Fruit fly (Drosophila melanogaster) whole organism, embryonic: ENCODE results near the gene Sap30.

Source experiments
- Aef1 ChIP-seq: fragments of 200-800 bp; sonication (Bioruptor generic); IDR thresholded peaks from 3 replicates; pipeline ENCODE4 v1.3.6; 2022; ENCODE audit warnings: missing biosample characterization, missing genetic modification characterization
- CG11093 ChIP-seq: fragments of 200-800 bp; sonication (Bioruptor generic); IDR thresholded peaks from 3 replicates; pipeline ENCODE4 v1.3.6; 2022; ENCODE audit warnings: missing biosample characterization, missing genetic modification characterization
- CG11723 ChIP-seq: fragments of 200-800 bp; sonication (Bioruptor generic); optimal IDR thresholded peaks from 2 replicates; lab custom pipeline; 2017; ENCODE audit warnings: missing biosample characterization, mild to moderate bottlenecking, missing genetic modification characterization
- CG12236 ChIP-seq: fragments of 200-800 bp; sonication (Bioruptor generic); optimal IDR thresholded peaks from 2 replicates; lab custom pipeline; 2016; ENCODE audit warnings: missing biosample characterization, missing genetic modification characterization
- CG13296 ChIP-seq: fragments of 200-800 bp; sonication (Bioruptor generic); optimal IDR thresholded peaks from 3 replicates; lab custom pipeline; 2018; ENCODE audit warnings: missing biosample characterization, mild to moderate bottlenecking, missing genetic modification characterization
- CG15073 ChIP-seq: fragments of 200-800 bp; sonication (Bioruptor generic); optimal IDR thresholded peaks from 2 replicates; lab custom pipeline; 2016; ENCODE audit warnings: missing biosample characterization, missing genetic modification characterization
- CG1832 ChIP-seq: fragments of 200-800 bp; sonication (Bioruptor generic); optimal IDR thresholded peaks from 2 replicates; lab custom pipeline; 2017; ENCODE audit warnings: missing biosample characterization, mild to moderate bottlenecking, missing genetic modification characterization, inconsistent platforms
- CG18764 ChIP-seq: fragments of 200-800 bp; sonication (Bioruptor generic); optimal IDR thresholded peaks from 3 replicates; lab custom pipeline; 2016; ENCODE audit warnings: missing biosample characterization, missing genetic modification characterization
- CG2199 ChIP-seq: fragments of 200-800 bp; sonication (Bioruptor generic); IDR thresholded peaks from 3 replicates; pipeline ENCODE4 v1.3.6; 2022; ENCODE audit warnings: missing biosample characterization, missing genetic modification characterization
- CG2678 ChIP-seq: fragments of 200-800 bp; sonication (Bioruptor generic); optimal IDR thresholded peaks from 3 replicates; lab custom pipeline; 2019; ENCODE audit warnings: missing biosample characterization, mild to moderate bottlenecking, missing genetic modification characterization, moderate library complexity
- CG32767 ChIP-seq: fragments of 200-800 bp; sonication (Bioruptor generic); IDR thresholded peaks from 2 replicates; pipeline ENCODE4 v1.3.6; 2022; ENCODE audit warnings: missing biosample characterization, missing genetic modification characterization
- CG34376 ChIP-seq: fragments of 200-800 bp; sonication (Bioruptor generic); optimal IDR thresholded peaks from 2 replicates; lab custom pipeline; 2018; ENCODE audit warnings: missing biosample characterization, mild to moderate bottlenecking, missing genetic modification characterization
- CG8089 ChIP-seq: fragments of 200-800 bp; sonication (Bioruptor generic); optimal IDR thresholded peaks from 3 replicates; lab custom pipeline; 2016; ENCODE audit warnings: missing biosample characterization, missing genetic modification characterization
- CG8290 ChIP-seq, 3 experiments: fragments of 200-800 bp; sonication (Bioruptor generic); optimal IDR thresholded peaks; 2 replicates each; lab custom pipeline; 2016 to 2019; ENCODE audit warnings: missing biosample characterization in 3 of 3, missing genetic modification characterization in 3 of 3, mild to moderate bottlenecking in 2 of 3, moderate library complexity in 1 of 3
- CG9437 ChIP-seq: fragments of 200-800 bp; sonication (Bioruptor generic); optimal IDR thresholded peaks from 2 replicates; lab custom pipeline; 2018; ENCODE audit warnings: missing biosample characterization, mild to moderate bottlenecking, missing genetic modification characterization
- CG9932 ChIP-seq: fragments of 200-800 bp; sonication (Bioruptor generic); IDR thresholded peaks from 2 replicates; pipeline ENCODE4 v1.3.6; 2022; ENCODE audit warnings: missing biosample characterization, missing genetic modification characterization
- Dek ChIP-seq: fragments of 200-800 bp; sonication (Bioruptor generic); optimal IDR thresholded peaks from 3 replicates; lab custom pipeline; 2019; ENCODE audit warnings: missing biosample characterization, mild to moderate bottlenecking, missing genetic modification characterization, moderate library complexity
- HLH3B ChIP-seq: fragments of 200-800 bp; sonication (Bioruptor generic); IDR thresholded peaks from 2 replicates; pipeline ENCODE4 v1.3.6; 2022; ENCODE audit warnings: missing biosample characterization, missing genetic modification characterization
- Hand ChIP-seq: fragments of 200-800 bp; sonication (Bioruptor generic); optimal IDR thresholded peaks from 2 replicates; lab custom pipeline; 2017; ENCODE audit warnings: mild to moderate bottlenecking, missing biosample characterization, missing genetic modification reagents, missing genetic modification characterization
- Lpt ChIP-seq: fragments of >200 bp; optimal IDR thresholded peaks from 2 replicates; lab custom pipeline; 2018; ENCODE audit warnings: missing biosample characterization, missing genetic modification characterization
- Nf-YC ChIP-seq: fragments of 200-800 bp; optimal IDR thresholded peaks from 3 replicates; lab custom pipeline; 2019; ENCODE audit warnings: missing biosample characterization, mild to moderate bottlenecking, missing genetic modification characterization, moderate library complexity
- Side ChIP-seq: fragments of 200-800 bp; sonication (Bioruptor generic); optimal IDR thresholded peaks from 2 replicates; lab custom pipeline; 2016; ENCODE audit warnings: missing biosample characterization, missing genetic modification characterization
- Vsx1 ChIP-seq: fragments of 200-800 bp; sonication (Bioruptor generic); optimal IDR thresholded peaks from 2 replicates; lab custom pipeline; 2017; ENCODE audit warnings: missing biosample characterization, mild to moderate bottlenecking, missing genetic modification characterization, missing genetic modification reagents
- ac ChIP-seq: fragments of 200-800 bp; sonication (Bioruptor generic); optimal IDR thresholded peaks from 3 replicates; lab custom pipeline; 2017; ENCODE audit warnings: missing biosample characterization, mild to moderate bottlenecking, missing genetic modification characterization
- bbx ChIP-seq: fragments of 200-800 bp; sonication (Bioruptor generic); IDR thresholded peaks from 2 replicates; pipeline ENCODE4 v1.3.6; 2022; ENCODE audit warnings: missing biosample characterization, missing genetic modification characterization; ENCODE audit not compliant: partially characterized antibody
- corto ChIP-seq: fragments of 200-800 bp; sonication (Bioruptor generic); optimal IDR thresholded peaks from 2 replicates; lab custom pipeline; 2016; ENCODE audit warnings: missing biosample characterization, mild to moderate bottlenecking, missing genetic modification characterization, moderate library complexity
- crol ChIP-seq: fragments of 200-800 bp; sonication (Bioruptor generic); IDR thresholded peaks from 2 replicates; pipeline ENCODE4 v1.3.6; 2022; ENCODE audit warnings: missing biosample characterization, missing genetic modification characterization
- crp ChIP-seq, 2 experiments: fragments of 200-800 bp; sonication (Bioruptor generic); optimal IDR thresholded peaks; 2 replicates in 1 of 2; 3 replicates in 1 of 2; lab custom pipeline; 2017; ENCODE audit warnings: missing biosample characterization in 2 of 2, missing genetic modification characterization in 2 of 2, mild to moderate bottlenecking in 1 of 2, moderate library complexity in 1 of 2
- dan ChIP-seq: fragments of 200-800 bp; sonication (Bioruptor generic); IDR thresholded peaks from 2 replicates; pipeline ENCODE4 v1.3.6; 2022; ENCODE audit warnings: missing biosample characterization, missing genetic modification characterization
- dati ChIP-seq: fragments of 200-800 bp; sonication (Bioruptor generic); IDR thresholded peaks from 2 replicates; pipeline ENCODE4 v1.3.6; 2022; ENCODE audit warnings: missing biosample characterization, missing genetic modification characterization
- exex ChIP-seq: fragments of 200-800 bp; sonication (Bioruptor generic); optimal IDR thresholded peaks from 4 replicates; lab custom pipeline; 2018; ENCODE audit warnings: missing biosample characterization, mild to moderate bottlenecking, missing genetic modification characterization, moderate library complexity
- gfzf ChIP-seq: fragments of 200-800 bp; sonication (Bioruptor generic); optimal IDR thresholded peaks from 2 replicates; lab custom pipeline; 2016; ENCODE audit warnings: missing biosample characterization, mild to moderate bottlenecking, missing genetic modification characterization, moderate library complexity
- kah ChIP-seq: fragments of 200-800 bp; sonication (Bioruptor generic); optimal IDR thresholded peaks from 2 replicates; lab custom pipeline; 2018; ENCODE audit warnings: missing biosample characterization, mild to moderate bottlenecking, missing genetic modification characterization
- knrl ChIP-seq: fragments of 200-800 bp; sonication (Bioruptor generic); IDR thresholded peaks from 3 replicates; pipeline ENCODE4 v1.3.6; 2022; ENCODE audit warnings: missing biosample characterization, missing genetic modification characterization; ENCODE audit not compliant: partially characterized antibody
- lab ChIP-seq: fragments of 200-800 bp; sonication (Bioruptor generic); optimal IDR thresholded peaks from 3 replicates; lab custom pipeline; 2017; ENCODE audit warnings: missing biosample characterization, missing genetic modification characterization, mild to moderate bottlenecking, moderate library complexity, missing genetic modification reagents
- mirr ChIP-seq: fragments of 200-800 bp; sonication (Bioruptor generic); optimal IDR thresholded peaks from 3 replicates; lab custom pipeline; 2018; ENCODE audit warnings: missing biosample characterization, mild to moderate bottlenecking, missing genetic modification characterization
- onecut ChIP-seq: fragments of 200-800 bp; sonication (Bioruptor generic); IDR thresholded peaks from 2 replicates; pipeline ENCODE4 v1.3.6; 2022; ENCODE audit warnings: missing biosample characterization, missing genetic modification characterization
- pan ChIP-seq, 4 experiments: fragments of >200 bp in 3 of 4; fragments of 200-800 bp in 1 of 4; sonication (Bioruptor generic) in 1 of 4; optimal IDR thresholded peaks in 3 of 4; IDR thresholded peaks in 1 of 4; 2 replicates each; pipeline versions ENCODE4 v1.3.6 to Lab custom; 2017 to 2022; ENCODE audit warnings: missing biosample characterization in 2 of 4, missing genetic modification characterization in 2 of 4, mixed read lengths in 1 of 4
- pho ChIP-seq: fragments of 200-800 bp; sonication (Bioruptor generic); optimal IDR thresholded peaks from 2 replicates; lab custom pipeline; 2016; ENCODE audit warnings: missing biosample characterization, missing genetic modification characterization
- pnt ChIP-seq: fragments of 200-800 bp; sonication (Bioruptor generic); optimal IDR thresholded peaks from 3 replicates; lab custom pipeline; 2016; ENCODE audit warnings: missing biosample characterization, missing genetic modification characterization
- sqz ChIP-seq: fragments of 200-800 bp; sonication (Bioruptor generic); optimal IDR thresholded peaks from 3 replicates; lab custom pipeline; 2018; ENCODE audit warnings: missing biosample characterization, mild to moderate bottlenecking, missing genetic modification characterization
- sug ChIP-seq: fragments of 200-800 bp; optimal IDR thresholded peaks from 2 replicates; lab custom pipeline; 2019; ENCODE audit warnings: missing biosample characterization, mild to moderate bottlenecking, missing genetic modification characterization, moderate library complexity
- toy ChIP-seq: fragments of 200-800 bp; sonication (Bioruptor generic); IDR thresholded peaks from 2 replicates; pipeline ENCODE4 v1.3.6; 2022; ENCODE audit warnings: missing biosample characterization, missing genetic modification characterization
- trem ChIP-seq: fragments of 200-800 bp; optimal IDR thresholded peaks from 3 replicates; lab custom pipeline; 2019; ENCODE audit warnings: missing biosample characterization, mild to moderate bottlenecking, missing genetic modification characterization, moderate library complexity
- trh ChIP-seq: fragments of 200-800 bp; sonication (Bioruptor generic); optimal IDR thresholded peaks from 2 replicates; lab custom pipeline; 2016; ENCODE audit warnings: missing biosample characterization, missing genetic modification characterization
- zfh2 ChIP-seq: fragments of 200-800 bp; sonication (Bioruptor generic); optimal IDR thresholded peaks from 2 replicates; lab custom pipeline; 2016; ENCODE audit warnings: missing biosample characterization, missing genetic modification characterization

Sap30 gene

DNA sequence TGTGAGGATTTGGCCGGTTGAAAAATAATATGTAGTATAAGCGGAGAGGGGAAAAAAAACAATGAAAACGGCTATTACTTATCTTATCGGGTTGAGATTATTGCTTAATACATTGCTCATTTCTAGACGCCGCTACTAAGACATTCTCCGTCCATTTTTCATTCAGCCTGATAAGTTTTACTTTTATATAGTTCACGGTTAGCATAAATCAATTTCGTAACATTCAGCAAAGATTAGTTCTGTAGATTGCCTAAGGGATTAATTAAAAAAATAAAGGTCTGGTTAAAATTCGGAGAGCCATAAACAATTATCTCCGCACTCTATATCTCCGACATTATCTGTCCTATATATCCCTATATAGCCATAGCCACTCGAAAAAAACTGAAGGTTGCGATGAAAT, 39.6 kb upstream of the Sap30 start (continued):
- TF ChIP-seq dan (GFP tag; lab: Robert Waterston, UW) (no peak), CG18764 (GFP tag; lab: Kevin White, UChicago) (no peak), CG8089 (no peak), corto (no peak), exex (tag; lab: Kevin White, UChicago) (peak; percentile 92)

DNA sequence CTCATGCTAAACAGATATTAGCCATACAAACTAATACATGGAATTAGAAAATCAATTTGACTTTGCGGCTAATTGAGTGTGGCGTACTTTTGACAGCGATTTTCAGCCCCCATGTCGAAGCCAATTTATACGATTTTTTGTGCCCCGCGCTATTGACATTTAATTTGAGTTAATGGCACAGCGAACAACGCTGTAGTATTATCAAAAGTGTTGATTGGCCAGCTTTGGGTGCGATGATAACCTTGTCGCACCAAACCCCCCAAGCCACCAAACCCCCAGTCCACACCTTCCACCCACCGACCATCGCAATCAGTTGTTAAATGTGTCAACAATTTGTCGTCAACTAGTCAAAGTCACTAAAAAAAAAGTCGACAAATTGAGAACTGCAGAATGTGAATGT, 37.8 kb upstream of the Sap30 start:
- no peak for TF ChIP-seq CG11723 (GFP tag; lab: Kevin White, UChicago)
- peak; percentile 68 for TF ChIP-seq sug (tag; lab: Kevin White, UChicago)
- TF ChIP-seq sqz (GFP tag; lab: Kevin White, UChicago) = no peak
- no peak for TF ChIP-seq CG2678 (tag; lab: Kevin White, UChicago)
- no peak for TF ChIP-seq CG13296 (GFP tag; lab: Kevin White, UChicago)
- no peak for TF ChIP-seq crp (GFP tag; optimal IDR thresholded peaks at IDR 0.05; lab: Kevin White, UChicago)
- no peak for TF ChIP-seq CG8290 (GFP tag; optimal IDR thresholded peaks at IDR 0.05; lab: Kevin White, UChicago)
- TF ChIP-seq CG8290 (tag; optimal IDR thresholded peaks at IDR 0.05; lab: Kevin White, UChicago) = peak in 1 of 2 experiments; percentile 4
- TF ChIP-seq bbx = no peak
- 0 out of 3 replicates have a peak, but pooled peaks have one; percentile 17 for TF ChIP-seq CG2199 (GFP tag; lab: Robert Waterston, UW)
- TF ChIP-seq CG11093 (GFP tag; lab: Robert Waterston, UW) = no peak
- no peak for TF ChIP-seq toy (GFP tag; lab: Robert Waterston, UW)
- TF ChIP-seq trem (tag; lab: Kevin White, UChicago) = no peak
- peak; percentile 64 for TF ChIP-seq CG34376
- peak; percentile 51 for TF ChIP-seq crol (GFP tag; lab: Robert Waterston, UW)
- no peak for TF ChIP-seq Lpt (GFP tag; lab: Kevin White, UChicago)
- TF ChIP-seq exex (tag; lab: Kevin White, UChicago) = peak; percentile 80
- no peak for TF ChIP-seq trh (GFP tag; lab: Kevin White, UChicago)
- peak; percentile 25 for TF ChIP-seq Vsx1 (GFP tag; lab: Kevin White, UChicago)
- TF ChIP-seq Hand (GFP tag; lab: Kevin White, UChicago) = no peak
- TF ChIP-seq kah (GFP tag; lab: Kevin White, UChicago) = no peak
- no peak for TF ChIP-seq dati
- TF ChIP-seq Side (GFP tag; lab: Kevin White, UChicago) = no peak
- no peak for TF ChIP-seq Aef1 (GFP tag; lab: Robert Waterston, UW)
- no peak for TF ChIP-seq knrl (GFP tag; lab: Robert Waterston, UW)
- peak; percentile 20 for TF ChIP-seq mirr (GFP tag; lab: Kevin White, UChicago)
- TF ChIP-seq pho = no peak
- no peak for TF ChIP-seq HLH3B
- peak; percentile 3 for TF ChIP-seq lab (GFP tag; lab: Kevin White, UChicago)
- TF ChIP-seq Nf-YC (tag; lab: Kevin White, UChicago) = peak; percentile 46

dm6 chrX:16750712-16751578, 36.1 kb upstream of the Sap30 start:
- TF ChIP-seq CG15073 (GFP tag; lab: Kevin White, UChicago) (no peak), Dek (tag; lab: Kevin White, UChicago) (peak; percentile 67), pan (optimal IDR thresholded peaks at IDR 0.05; lab: Kevin White, UChicago) (no peak), pan (GFP tag; optimal IDR thresholded peaks at IDR 0.05 in 1 of 2, IDR thresholded peaks at IDR 0.05 in 1 of 2) (peak in 1 of 2 experiments; percentile 42), CG32767 (GFP tag; lab: Robert Waterston, UW) (peak; percentile 39; the same call in 1 of the 2 replicates), CG9932 (GFP tag; lab: Robert Waterston, UW) (peak; percentile 37), zfh2 (no peak), CG9437 (peak; percentile 53), gfzf (GFP tag; lab: Kevin White, UChicago) (no peak), CG1832 (GFP tag; lab: Kevin White, UChicago) (peak; percentile 4), toy (GFP tag; lab: Robert Waterston, UW) (no peak), pnt (no peak), ac (GFP tag; lab: Kevin White, UChicago) (peak; percentile 49), CG12236 (no peak), onecut (GFP tag; lab: Robert Waterston, UW) (peak; percentile 55)
